Fruit fly (Drosophila melanogaster) whole organism, wandering third instar larva: Measurements from ENCODE around the gene CG3618.

Experiments
- CG32264 ChIP-seq: fragments of 200-800 bp; sonication (Bioruptor generic); optimal IDR thresholded peaks from 2 replicates; lab custom pipeline; 2016; ENCODE audit warnings: missing biosample characterization, missing genetic modification characterization
- dsf ChIP-seq: sonication (Bioruptor generic); optimal IDR thresholded peaks from 2 replicates; lab custom pipeline; 2016; ENCODE audit warnings: missing biosample characterization, missing genetic modification characterization, borderline replicate concordance
- ey ChIP-seq: fragments of 200-800 bp; sonication (Bioruptor generic); optimal IDR thresholded peaks from 2 replicates; lab custom pipeline; 2016; ENCODE audit warnings: missing biosample characterization, missing genetic modification characterization
- pan ChIP-seq: fragments of >200 bp; optimal IDR thresholded peaks from 2 replicates; lab custom pipeline; 2017
- psq ChIP-seq: fragments of 200-800 bp; sonication (Bioruptor generic); optimal IDR thresholded peaks from 3 replicates; lab custom pipeline; 2017; ENCODE audit warnings: missing biosample characterization, mild to moderate bottlenecking, missing genetic modification characterization, moderate library complexity
- sage ChIP-seq: fragments of 200-800 bp; sonication (Bioruptor generic); optimal IDR thresholded peaks from 2 replicates; lab custom pipeline; 2016; ENCODE audit warnings: missing biosample characterization, mild to moderate bottlenecking, missing genetic modification characterization
- woc ChIP-seq: sonication (Bioruptor generic); optimal IDR thresholded peaks from 2 replicates; lab custom pipeline; 2016; ENCODE audit warnings: missing biosample characterization, mild to moderate bottlenecking, missing genetic modification characterization

dm6 chr3L:20837831-20838301 lies 22.0 kb upstream of the CG3618 start:
- TF ChIP-seq woc (GFP tag; lab: Kevin White, UChicago) (no peak), psq (no peak), pan (no peak), ey (GFP tag; lab: Kevin White, UChicago) (no peak), dsf (GFP tag; lab: Kevin White, UChicago) (no peak), CG32264 (GFP tag; lab: Kevin White, UChicago) (no peak), sage (GFP tag; lab: Kevin White, UChicago) (no peak)
